Fruit fly (Drosophila melanogaster): ENCODE results near the gene CG4953.

DNA sequence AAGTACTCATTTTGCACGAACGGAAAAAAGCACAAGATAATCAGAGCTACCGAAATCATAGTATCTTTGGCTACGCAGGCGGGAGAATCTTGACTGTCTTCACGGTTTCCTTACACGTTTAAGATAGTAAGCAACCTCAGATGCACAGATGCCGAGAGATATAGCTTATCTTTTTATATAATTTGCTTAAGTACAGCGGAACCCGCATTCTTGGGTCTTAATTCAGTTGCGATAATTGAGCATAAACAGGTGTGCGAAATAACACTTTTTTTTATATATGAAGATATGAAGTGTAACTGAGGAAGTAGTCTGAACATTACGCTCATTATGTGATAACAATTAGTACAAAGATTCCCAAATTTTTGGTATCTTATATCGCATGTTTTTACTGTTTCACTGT is 14.3 kb downstream of the CG4953 start, which contains the start of gene CG34043:
- TF ChIP-seq psq (optimal IDR thresholded peaks at IDR 0.05) (no peak), ttk (optimal IDR thresholded peaks at IDR 0.05) (no peak), Myc (optimal IDR thresholded peaks at IDR 0.05) (no peak)

Measured in Kc167 (cell line).